Fruit fly (Drosophila melanogaster) whole organism, embryonic: ENCODE results near the gene beag.

Experiments used
- E2f1 ChIP-seq: fragments of 200-800 bp; sonication (Bioruptor generic); IDR thresholded peaks from 2 replicates; pipeline ENCODE4 v1.3.6; 2022; ENCODE audit warnings: missing biosample characterization, missing genetic modification characterization
- Myb ChIP-seq: fragments of 200-800 bp; sonication (Bioruptor generic); optimal IDR thresholded peaks from 2 replicates; lab custom pipeline; 2016; ENCODE audit warnings: missing biosample characterization, missing genetic modification characterization

dm6 chr3R:9029411-9029810 is 35.5 kb downstream of the beag start:
- TF ChIP-seq Myb (GFP tag; lab: Kevin White, UChicago) (no peak), E2f1 (GFP tag; lab: Robert Waterston, UW) (no peak)
